Worm (Caenorhabditis elegans) whole organism, L3 larva: ENCODE measurements around the gene aak-1.

ENCODE experiments used
- ZK546.5 ChIP-seq: sonication (generic microtip); optimal IDR thresholded peaks from 2 replicates; lab custom pipeline; 2017; ENCODE audit warnings: missing biosample characterization, missing genetic modification characterization
- aly-2 ChIP-seq: fragments of 150-350 bp; optimal IDR thresholded peaks from 2 replicates; lab custom pipeline; 2014; ENCODE audit warnings: missing biosample characterization, missing genetic modification characterization
- ama-1 ChIP-seq: fragments of 150-350 bp; optimal IDR thresholded peaks from 2 replicates; lab custom pipeline; 2018
- jun-1 ChIP-seq: fragments of 150-350 bp; optimal IDR thresholded peaks from 2 replicates; lab custom pipeline; 2014; ENCODE audit warnings: missing biosample characterization, missing genetic modification reagents, missing genetic modification characterization
- nhr-23 ChIP-seq: fragments of 150-350 bp; optimal IDR thresholded peaks from 2 replicates; lab custom pipeline; 2014; ENCODE audit warnings: missing biosample characterization, missing genetic modification reagents, missing genetic modification characterization
- nhr-25 ChIP-seq: sonication (generic microtip); optimal IDR thresholded peaks from 2 replicates; lab custom pipeline; 2017; ENCODE audit warnings: missing biosample characterization, missing genetic modification characterization

DNA sequence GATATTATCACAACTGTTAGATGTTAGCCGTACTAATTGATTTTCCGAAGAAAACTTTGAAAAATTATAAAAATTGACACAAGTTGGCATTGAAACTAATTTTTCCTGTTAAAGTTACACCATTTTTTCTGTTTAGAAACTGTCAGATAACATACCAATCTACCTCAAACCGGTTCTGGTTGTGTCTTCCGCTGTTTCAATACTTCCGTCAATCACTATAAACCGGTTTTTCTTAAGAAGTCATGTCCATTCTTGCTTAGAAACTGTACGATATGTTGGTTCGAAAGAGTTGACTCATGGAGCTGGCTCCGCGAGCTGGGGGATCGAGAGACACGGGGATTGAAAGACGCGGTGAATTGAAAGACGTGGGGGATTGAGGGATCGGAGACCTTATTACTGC is 9.4 kb upstream of the aak-1 start:
- TF ChIP-seq nhr-25 (tag; lab: Kevin White, UChicago) (peak; percentile 58), ama-1 (lab: Kevin White, UChicago) (no peak), jun-1 (tag; lab: Kevin White, UChicago) (no peak), nhr-23 (tag; lab: Kevin White, UChicago) (peak; percentile 30), aly-2 (tag; lab: Kevin White, UChicago) (no peak), ZK546.5 (tag; lab: Kevin White, UChicago) (no peak)
